Worm (Caenorhabditis elegans) whole organism, L4 larva: ENCODE measurements around the gene ZC266.1.
A peak's percentile ranks its signal among the peaks of the same experiment; 100 is the strongest.

ENCODE experiments used
- T26A8.4 ChIP-seq: fragments of 200-800 bp; sonication (Bioruptor generic); IDR thresholded peaks from 2 replicates; pipeline ENCODE4 v1.3.6; 2022; ENCODE audit warnings: missing genetic modification characterization, missing compliant biosample characterization
- Y75B8A.6 ChIP-seq: fragments of 200-800 bp; sonication (Bioruptor generic); IDR thresholded peaks from 2 replicates; pipeline ENCODE4 v1.3.6; 2022; ENCODE audit warnings: missing genetic modification reagents, missing genetic modification characterization, missing compliant biosample characterization
- aha-1 ChIP-seq: fragments of 150-350 bp; peaks from one replicate; lab custom pipeline; 2014; ENCODE audit warnings: missing biosample characterization, missing genetic modification characterization
- aly-2 ChIP-seq: sonication (generic microtip); optimal IDR thresholded peaks from 2 replicates; lab custom pipeline; 2018; ENCODE audit warnings: missing biosample characterization, missing genetic modification characterization
- arid-1 ChIP-seq: fragments of 200-800 bp; sonication (Bioruptor generic); conservative IDR thresholded peaks from 2 replicates; pipeline ENCODE4 v1.3.6; 2022; ENCODE audit warnings: missing genetic modification reagents, missing genetic modification characterization, missing compliant biosample characterization
- ceh-20 ChIP-seq: fragments of 200-800 bp; sonication (Bioruptor generic); IDR thresholded peaks from 2 replicates; pipeline ENCODE4 v1.3.6; 2022; ENCODE audit warnings: missing genetic modification reagents, missing genetic modification characterization, missing compliant biosample characterization
- ceh-28 ChIP-seq: fragments of 150-350 bp; optimal IDR thresholded peaks from 2 replicates; lab custom pipeline; 2014; ENCODE audit warnings: missing biosample characterization, missing genetic modification reagents, missing genetic modification characterization
- ceh-82 ChIP-seq: sonication (generic microtip); optimal IDR thresholded peaks from 2 replicates; lab custom pipeline; 2017; ENCODE audit warnings: missing biosample characterization, missing genetic modification characterization
- ces-1 ChIP-seq: fragments of 150-350 bp; sonication (generic microtip); optimal IDR thresholded peaks from 4 replicates; lab custom pipeline; 2014; ENCODE audit warnings: missing biosample characterization, missing genetic modification reagents, missing genetic modification characterization
- daf-12 ChIP-seq: fragments of 150-350 bp; optimal IDR thresholded peaks from 2 replicates; lab custom pipeline; 2014; ENCODE audit warnings: missing biosample characterization, missing genetic modification reagents, missing genetic modification characterization
- daf-16 ChIP-seq, 3 experiments: sonication (generic microtip); optimal IDR thresholded peaks; 2 replicates each; lab custom pipeline; 2016 to 2017; ENCODE audit warnings: missing genetic modification characterization in 3 of 3, missing genetic modification reagents in 3 of 3, mild to moderate bottlenecking in 2 of 3, missing compliant biosample characterization in 2 of 3, missing biosample characterization in 1 of 3, moderate library complexity in 1 of 3
- daf-19 ChIP-seq: fragments of 200-800 bp; sonication (Bioruptor generic); conservative IDR thresholded peaks from 2 replicates; pipeline ENCODE4 v1.3.6; 2022; ENCODE audit warnings: missing genetic modification characterization, missing compliant biosample characterization
- daf-8 ChIP-seq: fragments of 200-800 bp; sonication (Bioruptor generic); IDR thresholded peaks from 2 replicates; pipeline ENCODE4 v1.3.6; 2022; ENCODE audit warnings: missing genetic modification characterization, missing compliant biosample characterization
- dmd-9 ChIP-seq: fragments of 200-800 bp; sonication (Bioruptor generic); IDR thresholded peaks from 2 replicates; pipeline ENCODE4 v1.3.6; 2022; ENCODE audit warnings: missing genetic modification reagents, missing genetic modification characterization, missing compliant biosample characterization
- dpl-1 ChIP-seq: fragments of 150-350 bp; optimal IDR thresholded peaks from 2 replicates; lab custom pipeline; 2014; ENCODE audit warnings: missing biosample characterization, missing genetic modification reagents, missing genetic modification characterization
- duxl-1 ChIP-seq: sonication (generic microtip); optimal IDR thresholded peaks from 2 replicates; lab custom pipeline; 2016; ENCODE audit warnings: mild to moderate bottlenecking, missing genetic modification characterization, moderate library complexity, missing compliant biosample characterization; ENCODE audit not compliant: poor library complexity
- fkh-10 ChIP-seq: fragments of 150-350 bp; optimal IDR thresholded peaks from 2 replicates; lab custom pipeline; 2014; ENCODE audit warnings: missing biosample characterization, missing genetic modification reagents, missing genetic modification characterization
- hif-1 ChIP-seq, 2 experiments: sonication (generic microtip); optimal IDR thresholded peaks; 2 replicates each; lab custom pipeline; 2016 to 2017; ENCODE audit warnings: missing compliant biosample characterization in 2 of 2, missing genetic modification characterization in 2 of 2, missing genetic modification reagents in 2 of 2, missing genotype in 2 of 2, mild to moderate bottlenecking in 1 of 2
- hlh-11 ChIP-seq: fragments of 200-800 bp; sonication (Bioruptor generic); optimal IDR thresholded peaks from 2 replicates; lab custom pipeline; 2018; ENCODE audit warnings: mild to moderate bottlenecking, missing genetic modification characterization, missing compliant biosample characterization
- hlh-30 ChIP-seq: sonication (generic microtip); optimal IDR thresholded peaks from 2 replicates; lab custom pipeline; 2017; ENCODE audit warnings: antibody characterized with exemption, mild to moderate bottlenecking, missing genetic modification characterization, missing compliant biosample characterization; ENCODE audit not compliant: insufficient read depth
- jun-1 ChIP-seq: fragments of 150-350 bp; optimal IDR thresholded peaks from 2 replicates; lab custom pipeline; 2014; ENCODE audit warnings: missing biosample characterization, missing genetic modification reagents, missing genetic modification characterization
- lin-1 ChIP-seq: fragments of 200-800 bp; sonication (Bioruptor generic); IDR thresholded peaks from 2 replicates; pipeline ENCODE4 v1.3.6; 2022; ENCODE audit warnings: missing genetic modification reagents, missing genetic modification characterization, missing compliant biosample characterization
- lin-15B ChIP-seq: fragments of 150-350 bp; sonication (generic microtip); optimal IDR thresholded peaks from 3 replicates; lab custom pipeline; 2014; ENCODE audit warnings: missing biosample characterization, missing genetic modification characterization
- lin-38 ChIP-seq: fragments of 200-800 bp; sonication (Bioruptor generic); IDR thresholded peaks from 2 replicates; pipeline ENCODE4 v1.3.6; 2022; ENCODE audit warnings: missing genetic modification reagents, missing genetic modification characterization, missing compliant biosample characterization
- lin-39 ChIP-seq: fragments of 150-350 bp; optimal IDR thresholded peaks from 2 replicates; lab custom pipeline; 2014; ENCODE audit warnings: missing biosample characterization, missing genetic modification reagents, missing genetic modification characterization
- lsy-2 ChIP-seq, 2 experiments: fragments of 150-350 bp in 1 of 2; sonication (generic microtip) in 1 of 2; optimal IDR thresholded peaks; 2 replicates each; lab custom pipeline; 2014 to 2017; ENCODE audit warnings: missing biosample characterization in 2 of 2, missing genetic modification characterization in 2 of 2
- mep-1 ChIP-seq: fragments of 150-350 bp; sonication (generic microtip); optimal IDR thresholded peaks from 3 replicates; lab custom pipeline; 2014; ENCODE audit warnings: missing biosample characterization, missing genetic modification characterization
- mes-2 ChIP-seq: sonication (generic microtip); optimal IDR thresholded peaks from 2 replicates; lab custom pipeline; 2016; ENCODE audit warnings: missing genotype, mild to moderate bottlenecking, missing genetic modification characterization, missing compliant biosample characterization; ENCODE audit not compliant: poor library complexity, severe bottlenecking
- mxl-2 ChIP-seq: fragments of 200-800 bp; sonication (Bioruptor generic); conservative IDR thresholded peaks from 2 replicates; pipeline ENCODE4 v1.3.6; 2022; ENCODE audit warnings: missing genetic modification reagents, missing genetic modification characterization, missing compliant biosample characterization
- nhr-102 ChIP-seq: sonication (generic microtip); optimal IDR thresholded peaks from 2 replicates; lab custom pipeline; 2016; ENCODE audit warnings: mild to moderate bottlenecking, missing genetic modification characterization, moderate library complexity, missing compliant biosample characterization
- nhr-25 ChIP-seq: sonication (generic microtip); optimal IDR thresholded peaks from 2 replicates; lab custom pipeline; 2017; ENCODE audit warnings: missing genetic modification characterization, mild to moderate bottlenecking, missing compliant biosample characterization, antibody characterized with exemption, moderate library complexity, borderline replicate concordance; ENCODE audit not compliant: insufficient read depth
- nhr-28 ChIP-seq: fragments of 150-350 bp; optimal IDR thresholded peaks from 2 replicates; lab custom pipeline; 2014; ENCODE audit warnings: missing biosample characterization, missing genetic modification characterization
- pha-4 ChIP-seq, 2 experiments: fragments of 150-350 bp in 1 of 2; fragments of 200-800 bp in 1 of 2; sonication (Bioruptor generic) in 1 of 2; IDR thresholded peaks in 1 of 2; optimal IDR thresholded peaks in 1 of 2; 2 replicates each; pipeline versions ENCODE4 v1.3.6 to Lab custom; 2014 to 2022; ENCODE audit warnings: missing genetic modification characterization in 2 of 2, missing genetic modification reagents in 2 of 2, missing biosample characterization in 1 of 2, missing compliant biosample characterization in 1 of 2
- rbr-2 ChIP-seq: sonication (generic microtip); optimal IDR thresholded peaks from 2 replicates; lab custom pipeline; 2016; ENCODE audit warnings: missing genotype, missing genetic modification characterization, missing compliant biosample characterization
- sdz-12 ChIP-seq: fragments of 200-800 bp; sonication (Bioruptor generic); optimal IDR thresholded peaks from 2 replicates; lab custom pipeline; 2018; ENCODE audit warnings: mild to moderate bottlenecking, missing genetic modification characterization, missing compliant biosample characterization
- set-16 ChIP-seq: fragments of 200-800 bp; sonication (Bioruptor generic); IDR thresholded peaks from 2 replicates; pipeline ENCODE4 v1.3.6; 2022; ENCODE audit warnings: missing genetic modification reagents, missing genetic modification characterization, missing compliant biosample characterization
- snpc-1.2 ChIP-seq: fragments of 200-800 bp; sonication (Bioruptor generic); IDR thresholded peaks from 2 replicates; pipeline ENCODE4 v1.3.6; 2022; ENCODE audit warnings: missing genetic modification reagents, missing genetic modification characterization, missing compliant biosample characterization
- snpc-4 ChIP-seq: fragments of 150-350 bp; optimal IDR thresholded peaks from 2 replicates; lab custom pipeline; 2014; ENCODE audit warnings: missing biosample characterization, missing genetic modification characterization
- vab-7 ChIP-seq: fragments of 200-800 bp; sonication (Bioruptor generic); IDR thresholded peaks from 2 replicates; pipeline ENCODE4 v1.3.6; 2022; ENCODE audit warnings: missing genetic modification reagents, missing genetic modification characterization, missing compliant biosample characterization
- ztf-11 ChIP-seq: fragments of 150-350 bp; optimal IDR thresholded peaks from 2 replicates; lab custom pipeline; 2014; ENCODE audit warnings: missing biosample characterization, missing genetic modification characterization
- ztf-7 ChIP-seq: fragments of 150-350 bp; optimal IDR thresholded peaks from 2 replicates; lab custom pipeline; 2014; ENCODE audit warnings: missing biosample characterization, missing genetic modification characterization

ZC266.1 gene

DNA sequence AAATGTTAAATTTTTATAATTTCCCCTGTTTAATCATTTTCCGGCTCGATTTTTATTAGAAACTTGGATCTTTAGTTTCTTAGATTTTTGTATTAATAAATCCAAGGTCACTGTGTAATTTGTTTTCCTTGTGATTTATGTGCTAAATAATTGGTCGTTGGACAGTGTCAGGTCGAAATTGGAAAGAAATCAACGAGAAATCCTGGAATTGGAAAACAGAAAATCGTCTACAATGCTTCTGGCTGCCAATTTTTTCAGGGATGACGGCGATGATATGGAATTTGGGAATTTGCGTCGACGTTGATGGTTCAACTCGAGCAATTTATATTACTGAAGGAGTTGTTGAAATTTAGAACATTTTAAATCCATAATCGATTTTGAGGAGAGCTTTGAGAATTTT lies 34.5 kb upstream of the ZC266.1 start:
- TF ChIP-seq daf-16 (GFP tag; optimal IDR thresholded peaks at IDR 0.05; lab: Kevin White, UChicago) (no peak), daf-16 (tag; optimal IDR thresholded peaks at IDR 0.05; lab: Kevin White, UChicago) (peak; percentile 1), aha-1 (tag; lab: Kevin White, UChicago) (peak; percentile 96), nhr-28 (tag; lab: Kevin White, UChicago) (no peak), ceh-20 (GFP tag; lab: Robert Waterston, UW) (no peak), ztf-11 (tag; lab: Kevin White, UChicago) (no peak), lin-38 (GFP tag; lab: Robert Waterston, UW) (peak; percentile 40; the same call in 1 of the 2 replicates), arid-1 (GFP tag; lab: Robert Waterston, UW) (0 out of 2 replicates have a peak, but pooled peaks have one; percentile 8), lin-15B (tag; lab: Kevin White, UChicago) (no peak), aly-2 (peak; percentile 31)

- TF ChIP-seq snpc-1.2 (GFP tag; lab: Robert Waterston, UW) (0 out of 2 replicates have a peak, but pooled peaks have one; percentile 35), set-16 (GFP tag; lab: Robert Waterston, UW) (peak; percentile 19; the same call in 1 of the 2 replicates), mes-2 (tag; lab: Kevin White, UChicago) (no peak), aha-1 (tag; lab: Kevin White, UChicago) (peak; percentile 64), Y75B8A.6 (no peak), sdz-12 (GFP tag; lab: Kevin White, UChicago) (no peak), nhr-28 (tag; lab: Kevin White, UChicago) (no peak)
Observed at ce11 chrV:4733952-4734351, 33.9 kb upstream of the ZC266.1 start.

ce11 chrV:4731154-4731961 lies 31.3 kb upstream of the ZC266.1 start, which contains the start of gene F39G3.3:
Gene F39G3.3, plus strand, starts transcription at chrV:4731911.
- peak; percentile 58 for TF ChIP-seq duxl-1 (tag; lab: Kevin White, UChicago)
- peak in 1 of 2 experiments; percentile 2 for TF ChIP-seq daf-16 (GFP tag; optimal IDR thresholded peaks at IDR 0.05; lab: Kevin White, UChicago)
- TF ChIP-seq daf-16 (tag; optimal IDR thresholded peaks at IDR 0.05; lab: Kevin White, UChicago): peak; percentile 59
- no peak for TF ChIP-seq ztf-7 (tag; lab: Kevin White, UChicago)
- TF ChIP-seq rbr-2 (tag; lab: Kevin White, UChicago): peak; percentile 50
- peak; percentile 86 for TF ChIP-seq mes-2 (tag; lab: Kevin White, UChicago)
- TF ChIP-seq daf-8: no peak
- no peak for TF ChIP-seq sdz-12 (GFP tag; lab: Kevin White, UChicago)
- no peak for TF ChIP-seq fkh-10 (GFP tag; lab: Kevin White, UChicago)
- TF ChIP-seq ceh-82: no peak
- TF ChIP-seq nhr-28 (tag; lab: Kevin White, UChicago): peak; percentile 47
- TF ChIP-seq ceh-28 (tag; lab: Kevin White, UChicago): no peak
- peak; percentile 73 for TF ChIP-seq lin-38 (GFP tag; lab: Robert Waterston, UW)
- TF ChIP-seq dpl-1 (GFP tag; lab: Kevin White, UChicago): peak; percentile 30
- TF ChIP-seq aha-1 (tag; lab: Kevin White, UChicago): peak; percentile 82
- no peak for TF ChIP-seq dmd-9
- TF ChIP-seq lin-1 (GFP tag; lab: Robert Waterston, UW): no peak
- peak; percentile 14 for TF ChIP-seq hlh-11 (tag; lab: Kevin White, UChicago)
- TF ChIP-seq mxl-2: no peak
- no peak for TF ChIP-seq T26A8.4 (GFP tag; lab: Robert Waterston, UW)
- TF ChIP-seq pha-4 (GFP tag; IDR thresholded peaks at IDR 0.05; lab: Robert Waterston, UW): 0 out of 2 replicates have a peak, but pooled peaks have one; percentile 64
- no peak for TF ChIP-seq pha-4 (tag; optimal IDR thresholded peaks at IDR 0.05; lab: Kevin White, UChicago)
- peak in 1 of 2 experiments; percentile 55 for TF ChIP-seq lsy-2 (tag; optimal IDR thresholded peaks at IDR 0.05; lab: Kevin White, UChicago)
- TF ChIP-seq hlh-30 (tag; lab: Kevin White, UChicago): peak; percentile 45
- no peak for TF ChIP-seq nhr-25 (tag; lab: Kevin White, UChicago)
- TF ChIP-seq lin-39 (tag; lab: Kevin White, UChicago): no peak
- TF ChIP-seq snpc-4 (tag; lab: Kevin White, UChicago): no peak
- peak; percentile 48; the same call in 1 of the 2 replicates for TF ChIP-seq vab-7 (GFP tag; lab: Robert Waterston, UW)
- TF ChIP-seq daf-19 (GFP tag; lab: Robert Waterston, UW): no peak
- TF ChIP-seq daf-12 (tag; lab: Kevin White, UChicago): no peak
- peak; percentile 81 for TF ChIP-seq mep-1
- TF ChIP-seq hif-1 (tag; optimal IDR thresholded peaks at IDR 0.05; lab: Kevin White, UChicago): peak in 1 of 2 experiments; percentile 35
- TF ChIP-seq ceh-20 (GFP tag; lab: Robert Waterston, UW): 0 out of 2 replicates have a peak, but pooled peaks have one; percentile 11
- TF ChIP-seq jun-1 (tag; lab: Kevin White, UChicago): no peak
- no peak for TF ChIP-seq ztf-11 (tag; lab: Kevin White, UChicago)
- peak; percentile 41 for TF ChIP-seq ces-1 (GFP tag; lab: Kevin White, UChicago)
- TF ChIP-seq nhr-102 (tag; lab: Kevin White, UChicago): peak; percentile 40
